Worm (Caenorhabditis elegans) whole organism, young adult: ENCODE measurements around the gene F13H10.8.

Experiments
- T26A5.8 ChIP-seq: sonication (generic microtip); optimal IDR thresholded peaks from 2 replicates; lab custom pipeline; 2016; ENCODE audit warnings: missing genetic modification characterization, missing compliant biosample characterization
- aptf-2 ChIP-seq: fragments of 200-800 bp; sonication (Bioruptor generic); conservative IDR thresholded peaks from 2 replicates; pipeline ENCODE4 v1.3.6; 2022; ENCODE audit warnings: missing genetic modification reagents, missing genetic modification characterization, missing compliant biosample characterization
- cebp-2 ChIP-seq: fragments of 200-800 bp; sonication (Bioruptor generic); IDR thresholded peaks from 2 replicates; pipeline ENCODE4 v1.3.6; 2022; ENCODE audit warnings: missing genetic modification characterization, missing compliant biosample characterization
- ceh-91 ChIP-seq: fragments of 200-800 bp; sonication (Bioruptor generic); IDR thresholded peaks from 2 replicates; pipeline ENCODE4 v1.3.6; 2022; ENCODE audit warnings: missing genetic modification reagents, missing genetic modification characterization, missing compliant biosample characterization
- unc-62 ChIP-seq: fragments of 150-350 bp; optimal IDR thresholded peaks from 2 replicates; lab custom pipeline; 2014; ENCODE audit warnings: missing biosample characterization, missing genetic modification reagents, missing genetic modification characterization
- zfh-2 ChIP-seq: fragments of 200-800 bp; sonication (Bioruptor generic); conservative IDR thresholded peaks from 2 replicates; pipeline ENCODE4 v1.3.6; 2022; ENCODE audit warnings: missing genetic modification reagents, missing genetic modification characterization, missing compliant biosample characterization
- ztf-18 ChIP-seq: sonication (generic microtip); optimal IDR thresholded peaks from 2 replicates; lab custom pipeline; 2016; ENCODE audit warnings: missing genotype, mild to moderate bottlenecking, missing genetic modification characterization, missing compliant biosample characterization

- TF ChIP-seq unc-62 (GFP tag; lab: Kevin White, UChicago): no peak
- TF ChIP-seq cebp-2 (GFP tag; lab: Robert Waterston, UW): no peak
- no peak for TF ChIP-seq ceh-91
- no peak for TF ChIP-seq T26A5.8 (tag; lab: Kevin White, UChicago)
- TF ChIP-seq ztf-18: no peak
- TF ChIP-seq aptf-2 (GFP tag; lab: Robert Waterston, UW): no peak
- no peak for TF ChIP-seq zfh-2 (GFP tag; lab: Robert Waterston, UW)
Measured at ce11 chrIV:11068314-11068713, 48.0 kb downstream of the F13H10.8 start.
